Worm (Caenorhabditis elegans) whole organism, early embryonic: ENCODE results near the gene srz-19.

Experiments used
- B0310.2 ChIP-seq: sonication (generic microtip); optimal IDR thresholded peaks from 2 replicates; lab custom pipeline; 2016; ENCODE audit warnings: mild to moderate bottlenecking, missing genetic modification characterization, missing compliant biosample characterization
- F13C5.2 ChIP-seq: sonication (generic microtip); optimal IDR thresholded peaks from 2 replicates; lab custom pipeline; 2017; ENCODE audit warnings: mild to moderate bottlenecking, missing genetic modification characterization, inconsistent platforms, missing compliant biosample characterization
- aly-1 ChIP-seq: sonication (generic microtip); optimal IDR thresholded peaks from 2 replicates; lab custom pipeline; 2016; ENCODE audit warnings: missing genetic modification characterization, missing compliant biosample characterization
- ama-1 ChIP-seq: fragments of 150-350 bp; optimal IDR thresholded peaks from 2 replicates; lab custom pipeline; 2014
- ceh-13 ChIP-seq: fragments of 200-800 bp; sonication (Bioruptor generic); optimal IDR thresholded peaks from 2 replicates; lab custom pipeline; 2018; ENCODE audit warnings: mild to moderate bottlenecking, missing genetic modification characterization, missing compliant biosample characterization
- ceh-36 ChIP-seq: sonication (generic microtip); optimal IDR thresholded peaks from 2 replicates; lab custom pipeline; 2016; ENCODE audit warnings: missing genetic modification characterization, inconsistent platforms, missing compliant biosample characterization
- ets-7 ChIP-seq: sonication (generic microtip); optimal IDR thresholded peaks from 2 replicates; lab custom pipeline; 2016; ENCODE audit warnings: missing genotype, missing genetic modification characterization, missing compliant biosample characterization
- flt-1 ChIP-seq: fragments of 200-800 bp; sonication (Bioruptor generic); IDR thresholded peaks from 2 replicates; pipeline ENCODE4 v1.3.6; 2022; ENCODE audit warnings: missing genetic modification characterization, missing compliant biosample characterization
- hmbx-1 ChIP-seq: sonication (generic microtip); optimal IDR thresholded peaks from 2 replicates; lab custom pipeline; 2016; ENCODE audit warnings: mild to moderate bottlenecking, missing genetic modification characterization, missing compliant biosample characterization
- hmg-4 ChIP-seq: fragments of 200-800 bp; sonication (Bioruptor generic); optimal IDR thresholded peaks from 2 replicates; lab custom pipeline; 2018; ENCODE audit warnings: mild to moderate bottlenecking, missing genetic modification characterization, missing compliant biosample characterization
- hnd-1 ChIP-seq: sonication (generic microtip); optimal IDR thresholded peaks from 2 replicates; lab custom pipeline; 2016; ENCODE audit warnings: missing genetic modification characterization, missing compliant biosample characterization
- pes-1 ChIP-seq: fragments of 200-800 bp; sonication (Bioruptor generic); IDR thresholded peaks from 2 replicates; pipeline ENCODE4 v1.3.6; 2022; ENCODE audit warnings: missing genetic modification reagents, missing genetic modification characterization, missing compliant biosample characterization
- scrt-1 ChIP-seq: fragments of 200-800 bp; sonication (Bioruptor generic); IDR thresholded peaks from 2 replicates; pipeline ENCODE4 v1.3.6; 2022; ENCODE audit warnings: missing genetic modification characterization, missing compliant biosample characterization
- sea-1 ChIP-seq: fragments of 200-800 bp; sonication (Bioruptor generic); conservative IDR thresholded peaks from 2 replicates; pipeline ENCODE4 v1.3.6; 2022; ENCODE audit warnings: missing genetic modification characterization, missing compliant biosample characterization
- tbx-11 ChIP-seq: fragments of 200-800 bp; sonication (Bioruptor generic); IDR thresholded peaks from 2 replicates; pipeline ENCODE4 v1.3.6; 2022; ENCODE audit warnings: missing genetic modification characterization, missing compliant biosample characterization
- tbx-37 ChIP-seq: fragments of 200-800 bp; sonication (Bioruptor generic); conservative IDR thresholded peaks from 2 replicates; pipeline ENCODE4 v1.3.6; 2022; ENCODE audit warnings: missing genetic modification reagents, missing genetic modification characterization, missing compliant biosample characterization
- tra-4 ChIP-seq: sonication (generic microtip); optimal IDR thresholded peaks from 2 replicates; lab custom pipeline; 2017; ENCODE audit warnings: missing genetic modification characterization, missing compliant biosample characterization

Gene srz-19

DNA sequence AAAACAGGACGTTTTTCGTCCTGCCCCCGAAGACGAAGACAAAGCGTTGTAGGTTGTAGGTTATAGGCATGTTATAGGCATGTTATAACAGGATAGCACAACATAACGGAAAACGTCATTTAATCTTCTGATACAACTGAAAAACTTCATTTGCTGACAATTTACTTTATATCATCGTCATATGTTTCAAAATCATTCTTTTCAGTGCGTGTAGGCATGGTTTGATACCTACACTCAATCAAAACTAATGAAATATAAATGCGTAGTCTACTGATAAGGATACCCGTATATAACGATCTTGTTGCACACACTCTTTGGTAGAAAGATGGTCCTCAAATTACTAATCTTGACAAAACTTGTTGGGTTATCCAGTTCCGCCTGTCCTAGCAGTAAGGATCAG is 37.1 kb downstream of the srz-19 start, which contains the start of gene clec-74:
Gene clec-74 (plus strand): TSS at position 301 of the 400 bp plus-strand sequence.
- no peak for TF ChIP-seq tra-4 (tag; lab: Kevin White, UChicago)

DNA sequence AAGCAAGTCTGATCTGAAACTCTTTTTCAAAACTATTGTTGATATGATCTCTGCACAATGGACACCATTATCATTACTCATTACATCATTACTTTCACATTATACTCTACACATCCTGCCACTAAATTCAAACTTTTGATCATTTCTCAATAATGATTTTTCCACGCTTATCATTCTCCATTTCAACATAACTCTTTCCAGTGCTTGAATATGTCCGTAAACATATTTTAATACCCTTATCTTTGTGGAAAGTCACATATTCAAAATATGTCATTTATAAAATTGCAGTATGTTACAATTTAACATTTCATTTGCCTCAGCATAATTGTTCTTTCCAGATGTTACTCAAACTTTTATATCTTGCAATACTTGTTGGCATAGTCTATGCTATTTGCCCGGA is 40.8 kb downstream of the srz-19 start, which contains the start of gene clec-75:
Gene clec-75 (plus strand): TSS at position 339 of the 400 bp plus-strand sequence.
- TF ChIP-seq ama-1 (lab: Kevin White, UChicago), result no peak
- no peak for TF ChIP-seq B0310.2
- TF ChIP-seq hmg-4 (GFP tag; lab: Kevin White, UChicago), result no peak
- no peak for TF ChIP-seq F13C5.2 (tag; lab: Kevin White, UChicago)
- TF ChIP-seq tbx-11 (GFP tag; lab: Robert Waterston, UW), result no peak
- no peak for TF ChIP-seq ets-7 (tag; lab: Kevin White, UChicago)
- TF ChIP-seq tbx-37 (GFP tag; lab: Robert Waterston, UW), result no peak
- no peak for TF ChIP-seq pes-1
- no peak for TF ChIP-seq aly-1 (tag; lab: Kevin White, UChicago)
- TF ChIP-seq hnd-1, result no peak
- no peak for TF ChIP-seq ceh-13 (GFP tag; lab: Kevin White, UChicago)
- TF ChIP-seq sea-1 (GFP tag; lab: Robert Waterston, UW), result no peak
- no peak for TF ChIP-seq flt-1 (GFP tag; lab: Robert Waterston, UW)
- no peak for TF ChIP-seq scrt-1
- TF ChIP-seq hmbx-1 (tag; lab: Kevin White, UChicago), result no peak
- TF ChIP-seq ceh-36, result no peak
- TF ChIP-seq tra-4 (tag; lab: Kevin White, UChicago), result no peak

DNA sequence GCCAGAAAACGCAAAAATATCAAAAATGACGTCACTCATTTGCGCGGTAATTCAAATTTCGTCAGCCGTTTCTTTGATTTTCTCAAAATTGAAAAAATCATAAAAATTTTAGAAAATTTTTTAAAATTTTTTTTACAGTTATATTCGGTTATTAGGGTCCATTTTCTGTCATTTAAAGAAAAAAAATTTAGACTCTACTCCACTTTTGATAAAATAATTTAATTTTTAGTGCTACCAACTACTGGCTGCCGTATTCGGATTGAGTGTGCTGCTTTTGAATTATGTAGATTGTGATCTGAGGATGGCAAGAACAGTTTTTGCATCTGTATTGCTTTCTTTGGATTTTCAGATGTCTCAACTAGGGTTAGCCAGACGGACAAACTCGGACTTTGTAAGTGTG is 43.0 kb downstream of the srz-19 start, which contains the start of gene Y46C8AM.1:
Gene Y46C8AM.1 (plus strand): TSS at position 301 of the 400 bp plus-strand sequence.
- no peak for TF ChIP-seq scrt-1
- no peak for TF ChIP-seq hnd-1
- no peak for TF ChIP-seq ama-1 (lab: Kevin White, UChicago)
- TF ChIP-seq tra-4 (tag; lab: Kevin White, UChicago), result no peak
- no peak for TF ChIP-seq ets-7 (tag; lab: Kevin White, UChicago)
- no peak for TF ChIP-seq aly-1 (tag; lab: Kevin White, UChicago)
- TF ChIP-seq ceh-36, result no peak

DNA sequence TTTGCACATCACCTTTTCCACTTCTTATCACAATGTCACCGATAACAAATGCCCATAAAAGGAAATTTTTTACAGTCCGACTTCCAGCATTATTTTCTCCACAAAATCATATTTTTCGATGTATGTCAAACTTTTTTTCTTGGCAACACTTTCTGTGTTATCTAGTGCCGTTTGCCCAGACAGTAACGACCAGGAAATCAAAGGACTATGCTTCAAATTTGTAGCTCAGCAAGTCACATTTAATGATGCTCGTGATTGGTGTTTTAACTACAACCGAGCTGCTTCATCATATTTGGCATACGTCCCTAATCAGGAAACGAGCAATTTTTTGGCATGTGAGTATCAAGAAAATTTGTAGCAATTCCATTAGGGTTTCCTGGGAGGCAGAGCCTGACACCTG is 43.9 kb downstream of the srz-19 start:
- TF ChIP-seq hmbx-1 (tag; lab: Kevin White, UChicago), result no peak
- TF ChIP-seq B0310.2, result no peak
- no peak for TF ChIP-seq scrt-1
- no peak for TF ChIP-seq tra-4 (tag; lab: Kevin White, UChicago)
- TF ChIP-seq flt-1 (GFP tag; lab: Robert Waterston, UW), result no peak
- TF ChIP-seq tbx-37 (GFP tag; lab: Robert Waterston, UW), result no peak
- TF ChIP-seq hmg-4 (GFP tag; lab: Kevin White, UChicago), result no peak
- TF ChIP-seq tbx-11 (GFP tag; lab: Robert Waterston, UW), result no peak
- no peak for TF ChIP-seq ceh-13 (GFP tag; lab: Kevin White, UChicago)
- no peak for TF ChIP-seq F13C5.2 (tag; lab: Kevin White, UChicago)
- TF ChIP-seq pes-1, result no peak
- TF ChIP-seq hnd-1, result no peak

DNA sequence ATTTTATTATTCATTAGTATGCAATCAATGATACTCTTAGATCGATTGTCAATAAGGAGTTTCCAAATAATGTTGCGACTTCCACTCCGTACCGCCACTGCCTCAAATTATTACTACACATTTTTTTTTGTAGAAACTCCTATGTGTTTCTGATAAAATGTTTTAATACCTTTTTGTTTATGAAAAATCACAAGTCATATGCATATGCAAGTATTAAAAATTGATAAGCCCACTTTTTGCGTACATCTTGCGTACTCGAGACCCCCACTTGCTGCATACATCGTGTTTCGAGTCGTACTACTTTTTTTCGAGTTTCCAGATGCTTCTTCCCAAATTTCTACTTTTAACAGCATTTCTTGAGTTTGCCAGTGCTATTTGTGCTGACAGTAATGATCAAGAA is 45.4 kb downstream of the srz-19 start, which contains the start of gene clec-76:
Gene clec-76 (plus strand): TSS at position 234 of the 400 bp plus-strand sequence.
- TF ChIP-seq F13C5.2 (tag; lab: Kevin White, UChicago) (no peak), tbx-37 (GFP tag; lab: Robert Waterston, UW) (no peak), ama-1 (lab: Kevin White, UChicago) (no peak), ceh-36 (no peak)
